Fruit fly (Drosophila melanogaster): Measurements from ENCODE around the gene ltl.

ltl gene

dm6 chr3L:7510414-7511384 lies 8.1 kb upstream of the ltl start, which contains the start of gene CG7546 (continued):
- TF ChIP-seq chm (GFP tag; IDR thresholded peaks at IDR 0.05) (no peak), nerfin-1 (tag; optimal IDR thresholded peaks at IDR 0.05) (peak; percentile 27), Hr78 (GFP tag; optimal IDR thresholded peaks at IDR 0.05) (no peak), zen2 (GFP tag; IDR thresholded peaks at IDR 0.05; ENCODE audit: partially characterized antibody) (no peak; the same call in 2 of the 3 replicates), HLH3B (GFP tag; IDR thresholded peaks at IDR 0.05) (0 out of 2 replicates have a peak, but pooled peaks have one; percentile 15), yki (optimal IDR thresholded peaks at IDR 0.05) (no peak), CG8281 (tag; optimal IDR thresholded peaks at IDR 0.05) (no peak), Max (GFP tag; optimal IDR thresholded peaks at IDR 0.05) (no peak), Awh (GFP tag; IDR thresholded peaks at IDR 0.05) (no peak), lilli (GFP tag; optimal IDR thresholded peaks at IDR 0.05) (peak; percentile 31), CG13424 (tag; optimal IDR thresholded peaks at IDR 0.05) (peak; percentile 66), CG11456 (GFP tag; IDR thresholded peaks at IDR 0.05) (no peak; the same call in 2 of the 3 replicates), D (optimal IDR thresholded peaks at IDR 0.05) (peak; percentile 9), D (GFP tag; optimal IDR thresholded peaks at IDR 0.05) (no peak), CG17361 (GFP tag; IDR thresholded peaks at IDR 0.05) (no peak; the same call in 2 of the 3 replicates), bab2 (GFP tag; optimal IDR thresholded peaks at IDR 0.05) (no peak), dmrt11E (tag; optimal IDR thresholded peaks at IDR 0.05) (peak; percentile 47), dati (GFP tag; IDR thresholded peaks at IDR 0.05) (no peak), CG11247 (GFP tag; IDR thresholded peaks at IDR 0.05) (no peak), CG11093 (GFP tag; IDR thresholded peaks at IDR 0.05) (no peak), wor (GFP tag; IDR thresholded peaks at IDR 0.05) (no peak), danr (GFP tag; IDR thresholded peaks at IDR 0.05) (no peak), Aef1 (GFP tag; IDR thresholded peaks at IDR 0.05) (peak; percentile 29; the same call in 1 of the 3 replicates), oc (tag; optimal IDR thresholded peaks at IDR 0.05) (no peak), CTCF (GFP tag; optimal IDR thresholded peaks at IDR 0.05) (no peak), gcm2 (GFP tag; optimal IDR thresholded peaks at IDR 0.05) (no peak), knrl (GFP tag; IDR thresholded peaks at IDR 0.05; ENCODE audit: partially characterized antibody) (peak; percentile 35; the same call in 1 of the 3 replicates), Dll (GFP tag; IDR thresholded peaks at IDR 0.05; ENCODE audit: partially characterized antibody) (0 out of 4 replicates have a peak, but pooled peaks have one; percentile 30), fd3F (GFP tag; optimal IDR thresholded peaks at IDR 0.05) (no peak), fu2 (GFP tag; optimal IDR thresholded peaks at IDR 0.05) (no peak), CG15601 (tag; optimal IDR thresholded peaks at IDR 0.05) (peak; percentile 12), Sox102F (GFP tag; optimal IDR thresholded peaks at IDR 0.05) (no peak), CG14710 (tag; optimal IDR thresholded peaks at IDR 0.05) (peak; percentile 72), MBD-R2 (GFP tag; IDR thresholded peaks at IDR 0.05) (peak; percentile 64), CG18619 (GFP tag; optimal IDR thresholded peaks at IDR 0.05) (peak; percentile 34), nau (GFP tag; optimal IDR thresholded peaks at IDR 0.05) (no peak), ind (GFP tag; optimal IDR thresholded peaks at IDR 0.05) (peak; percentile 56), CG12744 (GFP tag; optimal IDR thresholded peaks at IDR 0.05) (no peak), CG10543 (GFP tag; optimal IDR thresholded peaks at IDR 0.05) (peak; percentile 22), cwo (GFP tag; optimal IDR thresholded peaks at IDR 0.05) (no peak), pzg (GFP tag; optimal IDR thresholded peaks at IDR 0.05) (peak; percentile 68), Nf-YC (tag; optimal IDR thresholded peaks at IDR 0.05) (peak; percentile 22), Myb (GFP tag; optimal IDR thresholded peaks at IDR 0.05) (no peak), CG2116 (GFP tag; optimal IDR thresholded peaks at IDR 0.05) (peak; percentile 96), CG14014 (GFP tag; IDR thresholded peaks at IDR 0.05) (no peak; the same call in 1 of the 2 replicates), Rfx (GFP tag; IDR thresholded peaks at IDR 0.05) (peak; percentile 49), CG10321 (GFP tag; IDR thresholded peaks at IDR 0.05) (peak; percentile 50; the same call in 1 of the 2 replicates), CG9817 (tag; optimal IDR thresholded peaks at IDR 0.05) (peak; percentile 51), HmgZ (tag; optimal IDR thresholded peaks at IDR 0.05) (no peak)
